Worm (Caenorhabditis elegans) whole organism, mixed stage, embryonic: ENCODE results near the gene W08E12.2.

Source experiments
- M03D4.4 ChIP-seq: sonication (generic microtip); optimal IDR thresholded peaks from 2 replicates; lab custom pipeline; 2017; ENCODE audit warnings: mild to moderate bottlenecking, missing genetic modification characterization, missing compliant biosample characterization
- elt-3 ChIP-seq: fragments of 150-350 bp; optimal IDR thresholded peaks from 2 replicates; lab custom pipeline; 2014; ENCODE audit warnings: missing biosample characterization, missing genetic modification characterization
- mab-5 ChIP-seq: fragments of 150-350 bp; optimal IDR thresholded peaks from 2 replicates; lab custom pipeline; 2014; ENCODE audit warnings: missing biosample characterization, missing genetic modification characterization
- mls-2 ChIP-seq: sonication (generic microtip); optimal IDR thresholded peaks from 2 replicates; lab custom pipeline; 2016; ENCODE audit warnings: mild to moderate bottlenecking, missing genetic modification characterization, moderate library complexity, missing compliant biosample characterization
- nhr-237 ChIP-seq: fragments of 150-350 bp; optimal IDR thresholded peaks from 2 replicates; lab custom pipeline; 2014; ENCODE audit warnings: missing biosample characterization, missing genetic modification characterization
- nhr-28 ChIP-seq: fragments of 150-350 bp; optimal IDR thresholded peaks from 2 replicates; lab custom pipeline; 2014; ENCODE audit warnings: missing biosample characterization, missing genetic modification characterization
- sem-2 ChIP-seq: fragments of 200-800 bp; sonication (Bioruptor generic); optimal IDR thresholded peaks from 2 replicates; lab custom pipeline; 2018; ENCODE audit warnings: mild to moderate bottlenecking, missing genetic modification characterization, missing compliant biosample characterization
- snpc-4 ChIP-seq: fragments of 150-350 bp; optimal IDR thresholded peaks from 2 replicates; lab custom pipeline; 2014; ENCODE audit warnings: missing biosample characterization, missing genetic modification characterization
- zip-8 ChIP-seq: fragments of 150-350 bp; optimal IDR thresholded peaks from 2 replicates; lab custom pipeline; 2014; ENCODE audit warnings: missing biosample characterization, missing genetic modification characterization

ce11 chrIV:3260216-3260615, 45.5 kb upstream of the W08E12.2 start:
- TF ChIP-seq M03D4.4 (no peak), nhr-237 (no peak), mls-2 (tag; lab: Kevin White, UChicago) (no peak), nhr-28 (no peak), sem-2 (GFP tag; lab: Kevin White, UChicago) (no peak), elt-3 (no peak), zip-8 (tag; lab: Kevin White, UChicago) (peak; percentile 94), mab-5 (no peak), snpc-4 (tag; lab: Kevin White, UChicago) (no peak)
